Fruit fly (Drosophila melanogaster): ENCODE results near the gene aus.

dm6 chr3R:21288462-21288861, 60.9 kb downstream of the aus start:
- TF ChIP-seq cnc (optimal IDR thresholded peaks at IDR 0.05) (no peak), kay (GFP tag; ENCODE audit: borderline replicate concordance) (no peak), CG1620 (GFP tag; optimal IDR thresholded peaks at IDR 0.05) (no peak), bab1 (GFP tag; optimal IDR thresholded peaks at IDR 0.05) (no peak), toe (GFP tag; optimal IDR thresholded peaks at IDR 0.05) (no peak), CG7101 (tag; optimal IDR thresholded peaks at IDR 0.05) (no peak), CG7045 (GFP tag; optimal IDR thresholded peaks at IDR 0.05) (no peak), Clk (GFP tag; optimal IDR thresholded peaks at IDR 0.05) (no peak), pad (GFP tag; optimal IDR thresholded peaks at IDR 0.05) (no peak), tj (GFP tag; optimal IDR thresholded peaks at IDR 0.05) (no peak), cic (GFP tag; optimal IDR thresholded peaks at IDR 0.05) (no peak), CG14711 (tag; optimal IDR thresholded peaks at IDR 0.05) (no peak)

Data from whole organism, adult.